Fruit fly (Drosophila melanogaster): ENCODE results near the gene CG43082.

CG43082 gene

dm6 chr3L:15659341-15659740 lies 2.3 kb upstream of the CG43082 start, which contains the start of the genes Eig71Eh and Eig71Ei:
TSS of gene Eig71Eh (minus strand) at chr3L:15659441.
TSS of gene Eig71Ei (plus strand) at chr3L:15659707.
- TF ChIP-seq CG1620 (GFP tag; optimal IDR thresholded peaks at IDR 0.05) (no peak), Clk (GFP tag; optimal IDR thresholded peaks at IDR 0.05) (no peak), CG7101 (tag; optimal IDR thresholded peaks at IDR 0.05) (no peak), bab1 (GFP tag; optimal IDR thresholded peaks at IDR 0.05) (no peak), CG12768 (GFP tag; optimal IDR thresholded peaks at IDR 0.05) (no peak), CG5204 (GFP tag; optimal IDR thresholded peaks at IDR 0.05) (no peak), Mnt (GFP tag; optimal IDR thresholded peaks at IDR 0.05) (no peak), kay (GFP tag; ENCODE audit: borderline replicate concordance) (no peak), Crg-1 (GFP tag; optimal IDR thresholded peaks at IDR 0.05) (no peak)

- TF ChIP-seq CG7101 (tag; optimal IDR thresholded peaks at IDR 0.05) (no peak), CG12768 (GFP tag; optimal IDR thresholded peaks at IDR 0.05) (no peak), Clk (GFP tag; optimal IDR thresholded peaks at IDR 0.05) (no peak), CG33017 (tag; optimal IDR thresholded peaks at IDR 0.05) (no peak), Hr96 (GFP tag; optimal IDR thresholded peaks at IDR 0.05) (no peak), ovo (GFP tag; optimal IDR thresholded peaks at IDR 0.05) (no peak), CG7045 (GFP tag; optimal IDR thresholded peaks at IDR 0.05) (no peak), CG11617 (GFP tag; optimal IDR thresholded peaks at IDR 0.05) (no peak), tj (GFP tag; optimal IDR thresholded peaks at IDR 0.05) (no peak)
Measured at dm6 chr3L:15660915-15661314, 752 bp upstream of the CG43082 start, which contains the start of the genes Eig71Ej and Eig71Ek. TSS of gene Eig71Ej (minus strand) at chr3L:15661015. TSS of gene Eig71Ek (plus strand) at chr3L:15661248.

- TF ChIP-seq tj (GFP tag; optimal IDR thresholded peaks at IDR 0.05) = no peak
Measured at dm6 chr3L:15662510-15662909, 843 bp downstream of the CG43082 start.

dm6 chr3L:15664199-15664794 lies 2.6 kb downstream of the CG43082 start:
- no peak for TF ChIP-seq Hr96 (GFP tag; optimal IDR thresholded peaks at IDR 0.05)
- no peak for TF ChIP-seq Mnt (GFP tag; optimal IDR thresholded peaks at IDR 0.05)
- no peak for TF ChIP-seq tj (GFP tag; optimal IDR thresholded peaks at IDR 0.05)

- TF ChIP-seq ovo (GFP tag; optimal IDR thresholded peaks at IDR 0.05) = no peak
- TF ChIP-seq Crg-1 (GFP tag; optimal IDR thresholded peaks at IDR 0.05) = no peak
- no peak for TF ChIP-seq CG7045 (GFP tag; optimal IDR thresholded peaks at IDR 0.05)
- no peak for TF ChIP-seq tj (GFP tag; optimal IDR thresholded peaks at IDR 0.05)
- no peak for TF ChIP-seq Clk (GFP tag; optimal IDR thresholded peaks at IDR 0.05)
- TF ChIP-seq CG12768 (GFP tag; optimal IDR thresholded peaks at IDR 0.05) = no peak
- TF ChIP-seq CG11617 (GFP tag; optimal IDR thresholded peaks at IDR 0.05) = no peak
- no peak for TF ChIP-seq CG5204 (GFP tag; optimal IDR thresholded peaks at IDR 0.05)
- TF ChIP-seq CG33017 (tag; optimal IDR thresholded peaks at IDR 0.05) = no peak
- no peak for TF ChIP-seq toe (GFP tag; optimal IDR thresholded peaks at IDR 0.05)
- TF ChIP-seq Hr96 (GFP tag; optimal IDR thresholded peaks at IDR 0.05) = no peak
- TF ChIP-seq CG14711 (tag; optimal IDR thresholded peaks at IDR 0.05) = no peak
- TF ChIP-seq kay (GFP tag; ENCODE audit: borderline replicate concordance) = no peak
Measured at dm6 chr3L:15665741-15666140, 4.1 kb downstream of the CG43082 start.

dm6 chr3L:15669939-15670338 lies 8.3 kb downstream of the CG43082 start:
- no peak for TF ChIP-seq CG7045 (GFP tag; optimal IDR thresholded peaks at IDR 0.05)
- no peak for TF ChIP-seq CG5204 (GFP tag; optimal IDR thresholded peaks at IDR 0.05)
- no peak for TF ChIP-seq Crg-1 (GFP tag; optimal IDR thresholded peaks at IDR 0.05)
- no peak for TF ChIP-seq ovo (GFP tag; optimal IDR thresholded peaks at IDR 0.05)
- no peak for TF ChIP-seq kay (GFP tag; ENCODE audit: borderline replicate concordance)
- TF ChIP-seq cnc (optimal IDR thresholded peaks at IDR 0.05) = no peak
- TF ChIP-seq CG7101 (tag; optimal IDR thresholded peaks at IDR 0.05) = no peak
- no peak for TF ChIP-seq pad (GFP tag; optimal IDR thresholded peaks at IDR 0.05)

dm6 chr3L:15670455-15670854 lies 8.8 kb downstream of the CG43082 start:
- TF ChIP-seq Mnt (GFP tag; optimal IDR thresholded peaks at IDR 0.05) = no peak
- no peak for TF ChIP-seq CG7045 (GFP tag; optimal IDR thresholded peaks at IDR 0.05)
- no peak for TF ChIP-seq ovo (GFP tag; optimal IDR thresholded peaks at IDR 0.05)
- no peak for TF ChIP-seq Crg-1 (GFP tag; optimal IDR thresholded peaks at IDR 0.05)
- TF ChIP-seq CG12768 (GFP tag; optimal IDR thresholded peaks at IDR 0.05) = no peak
- TF ChIP-seq CG7101 (tag; optimal IDR thresholded peaks at IDR 0.05) = no peak
- no peak for TF ChIP-seq pad (GFP tag; optimal IDR thresholded peaks at IDR 0.05)
- TF ChIP-seq cnc (optimal IDR thresholded peaks at IDR 0.05) = no peak
- no peak for TF ChIP-seq CG33017 (tag; optimal IDR thresholded peaks at IDR 0.05)
- no peak for TF ChIP-seq CG5204 (GFP tag; optimal IDR thresholded peaks at IDR 0.05)
- no peak for TF ChIP-seq CG14711 (tag; optimal IDR thresholded peaks at IDR 0.05)
- TF ChIP-seq Clk (GFP tag; optimal IDR thresholded peaks at IDR 0.05) = no peak
- no peak for TF ChIP-seq toe (GFP tag; optimal IDR thresholded peaks at IDR 0.05)
- no peak for TF ChIP-seq tj (GFP tag; optimal IDR thresholded peaks at IDR 0.05)
- no peak for TF ChIP-seq Hr96 (GFP tag; optimal IDR thresholded peaks at IDR 0.05)
- no peak for TF ChIP-seq kay (GFP tag; ENCODE audit: borderline replicate concordance)
- TF ChIP-seq cic (GFP tag; optimal IDR thresholded peaks at IDR 0.05) = no peak
- no peak for TF ChIP-seq CG1620 (GFP tag; optimal IDR thresholded peaks at IDR 0.05)
- TF ChIP-seq CG11617 (GFP tag; optimal IDR thresholded peaks at IDR 0.05) = no peak
- no peak for TF ChIP-seq bab1 (GFP tag; optimal IDR thresholded peaks at IDR 0.05)

Data from whole organism, adult.